Worm (Caenorhabditis elegans) whole organism, L1 larva: ENCODE results near the gene pafo-1.

Experiments
- alr-1 ChIP-seq: fragments of 200-800 bp; sonication (Bioruptor generic); optimal IDR thresholded peaks from 2 replicates; lab custom pipeline; 2018; ENCODE audit warnings: borderline replicate concordance, mild to moderate bottlenecking, missing genetic modification characterization, missing compliant biosample characterization
- ceh-82 ChIP-seq, 3 experiments: fragments of 150-350 bp in 1 of 3; sonication (generic microtip) in 2 of 3; optimal IDR thresholded peaks; 2 replicates each; lab custom pipeline; 2014 to 2017; ENCODE audit warnings: missing biosample characterization in 3 of 3, missing genetic modification characterization in 3 of 3
- elt-3 ChIP-seq, 6 experiments: fragments of 150-350 bp in 1 of 6; sonication (generic microtip); optimal IDR thresholded peaks; 2 replicates each; lab custom pipeline; 2017 to 2018; ENCODE audit warnings: missing biosample characterization in 6 of 6, missing genetic modification characterization in 6 of 6, inconsistent platforms in 1 of 6
- fkh-10 ChIP-seq: sonication (generic microtip); optimal IDR thresholded peaks from 2 replicates; lab custom pipeline; 2017; ENCODE audit warnings: missing biosample characterization, missing genetic modification reagents, missing genetic modification characterization
- fkh-8 ChIP-seq: sonication (generic microtip); optimal IDR thresholded peaks from 2 replicates; lab custom pipeline; 2016; ENCODE audit warnings: mild to moderate bottlenecking, missing genetic modification characterization, missing compliant biosample characterization
- fos-1 ChIP-seq: fragments of 150-350 bp; optimal IDR thresholded peaks from 2 replicates; lab custom pipeline; 2014; ENCODE audit warnings: missing biosample characterization, missing genetic modification characterization
- grh-1 ChIP-seq: fragments of 200-800 bp; sonication (Bioruptor generic); IDR thresholded peaks from 2 replicates; pipeline ENCODE4 v1.3.6; 2022; ENCODE audit warnings: missing genetic modification reagents, missing genetic modification characterization, missing compliant biosample characterization
- hlh-4 ChIP-seq: sonication (generic microtip); optimal IDR thresholded peaks from 2 replicates; lab custom pipeline; 2016; ENCODE audit warnings: mild to moderate bottlenecking, missing genetic modification characterization, missing compliant biosample characterization
- lir-3 ChIP-seq: sonication (generic microtip); optimal IDR thresholded peaks from 2 replicates; lab custom pipeline; 2016; ENCODE audit warnings: mild to moderate bottlenecking, missing genetic modification characterization, moderate library complexity, missing compliant biosample characterization; ENCODE audit not compliant: poor library complexity
- nhr-237 ChIP-seq: fragments of 150-350 bp; optimal IDR thresholded peaks from 2 replicates; lab custom pipeline; 2014; ENCODE audit warnings: missing biosample characterization, missing genetic modification characterization
- unc-130 ChIP-seq: fragments of 150-350 bp; optimal IDR thresholded peaks from 2 replicates; lab custom pipeline; 2017; ENCODE audit warnings: missing biosample characterization, missing genetic modification characterization, inconsistent platforms

DNA sequence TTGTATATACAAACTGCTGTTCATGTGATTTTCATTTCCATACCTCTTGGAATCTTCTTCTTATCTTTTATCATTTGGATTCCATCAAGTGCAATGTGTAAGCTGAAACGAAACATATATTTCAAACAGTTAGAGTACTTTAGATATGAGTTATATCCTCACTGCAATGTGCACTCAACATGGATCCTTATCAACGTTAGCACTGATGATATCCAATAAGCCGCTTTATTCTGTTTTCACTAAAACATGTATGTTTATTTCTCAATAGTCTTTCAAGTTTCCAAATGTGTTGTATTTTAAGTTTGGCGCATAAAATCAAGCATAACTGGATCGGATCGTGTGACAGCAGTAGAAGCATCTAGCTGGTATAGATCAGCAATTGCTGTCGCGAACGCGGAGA lies 34.8 kb upstream of the pafo-1 start, which contains the start of gene T11F9.10:
- no peak for TF ChIP-seq fkh-8 (tag; lab: Kevin White, UChicago)
- TF ChIP-seq unc-130 (tag; lab: Kevin White, UChicago), result no peak
- TF ChIP-seq ceh-82 (tag; optimal IDR thresholded peaks at IDR 0.05; lab: Kevin White, UChicago), result no peak
- no peak for TF ChIP-seq grh-1 (GFP tag; lab: Robert Waterston, UW)
- no peak for TF ChIP-seq lir-3
- TF ChIP-seq fkh-10 (GFP tag; lab: Kevin White, UChicago), result no peak
- no peak for TF ChIP-seq fos-1 (tag; lab: Kevin White, UChicago)
- TF ChIP-seq nhr-237 (tag; lab: Kevin White, UChicago), result no peak
- TF ChIP-seq alr-1 (tag; lab: Kevin White, UChicago), result no peak
- TF ChIP-seq elt-3 (tag; optimal IDR thresholded peaks at IDR 0.05; lab: Kevin White, UChicago), result no peak
- TF ChIP-seq hlh-4, result no peak
